Fruit fly (Drosophila melanogaster) whole organism: ENCODE results near the gene Zdhhc8.

ENCODE experiments used
- CG8478 ChIP-seq: fragments of >200 bp; optimal IDR thresholded peaks from 2 replicates; lab custom pipeline; 2018; ENCODE audit warnings: inconsistent platforms
- Dll ChIP-seq: fragments of >200 bp; optimal IDR thresholded peaks from 2 replicates; lab custom pipeline; 2017
- pan ChIP-seq: fragments of >200 bp; optimal IDR thresholded peaks from 2 replicates; lab custom pipeline; 2017
- usp ChIP-seq: fragments of >200 bp; optimal IDR thresholded peaks from 2 replicates; lab custom pipeline; 2017; ENCODE audit warnings: missing biosample characterization, missing genetic modification characterization, mixed read lengths

- TF ChIP-seq Dll (lab: Kevin White, UChicago) (no peak), CG8478 (no peak), pan (no peak), usp (GFP tag; lab: Kevin White, UChicago) (no peak)
Observed at dm6 chrX:9330387-9330786, 25.6 kb downstream of the Zdhhc8 start, which contains the start of gene CG34450.
